Fruit fly (Drosophila melanogaster) whole organism, embryonic: ENCODE measurements around the gene kairos.

Source experiments
- CG11093 ChIP-seq: fragments of 200-800 bp; sonication (Bioruptor generic); IDR thresholded peaks from 3 replicates; pipeline ENCODE4 v1.3.6; 2022; ENCODE audit warnings: missing biosample characterization, missing genetic modification characterization
- CG11456 ChIP-seq: fragments of 200-800 bp; sonication (Bioruptor generic); IDR thresholded peaks from 3 replicates; pipeline ENCODE4 v1.3.6; 2022; ENCODE audit warnings: missing biosample characterization, missing genetic modification characterization
- CG12155 ChIP-seq: fragments of 200-800 bp; sonication (Bioruptor generic); optimal IDR thresholded peaks from 3 replicates; lab custom pipeline; 2016; ENCODE audit warnings: missing biosample characterization, missing genetic modification characterization
- CG12391 ChIP-seq: fragments of 200-800 bp; sonication (Bioruptor generic); optimal IDR thresholded peaks from 3 replicates; lab custom pipeline; 2018; ENCODE audit warnings: missing biosample characterization, mild to moderate bottlenecking, missing genetic modification characterization, moderate library complexity
- CG14441 ChIP-seq: fragments of 200-800 bp; sonication (Bioruptor generic); IDR thresholded peaks from 2 replicates; pipeline ENCODE4 v1.3.6; 2022; ENCODE audit warnings: missing biosample characterization, missing genetic modification characterization
- CG14965 ChIP-seq: fragments of 200-800 bp; sonication (Bioruptor generic); optimal IDR thresholded peaks from 2 replicates; lab custom pipeline; 2016; ENCODE audit warnings: missing biosample characterization, missing genetic modification characterization, borderline replicate concordance
- CG16779 ChIP-seq: fragments of 200-800 bp; sonication (Bioruptor generic); IDR thresholded peaks from 2 replicates; pipeline ENCODE4 v1.3.6; 2022; ENCODE audit warnings: missing biosample characterization, missing genetic modification characterization
- CG18011 ChIP-seq: fragments of 200-800 bp; sonication (Bioruptor generic); optimal IDR thresholded peaks from 2 replicates; lab custom pipeline; 2017; ENCODE audit warnings: missing biosample characterization, missing genetic modification characterization, mild to moderate bottlenecking, moderate library complexity, missing genotype
- CG30431 ChIP-seq: fragments of 200-800 bp; sonication (Bioruptor generic); optimal IDR thresholded peaks from 2 replicates; lab custom pipeline; 2017; ENCODE audit warnings: missing biosample characterization, missing genetic modification characterization
- CG32532 ChIP-seq: fragments of 200-800 bp; sonication (Bioruptor generic); IDR thresholded peaks from 2 replicates; pipeline ENCODE4 v1.3.6; 2022; ENCODE audit warnings: missing biosample characterization, missing genetic modification characterization
- CG4424 ChIP-seq: fragments of 200-800 bp; sonication (Bioruptor generic); optimal IDR thresholded peaks from 3 replicates; lab custom pipeline; 2016; ENCODE audit warnings: missing biosample characterization, missing genetic modification characterization
- CG4617 ChIP-seq: fragments of 200-800 bp; sonication (Bioruptor generic); optimal IDR thresholded peaks from 3 replicates; lab custom pipeline; 2016; ENCODE audit warnings: missing biosample characterization, missing genetic modification characterization, borderline replicate concordance
- CG6854 ChIP-seq: fragments of 200-800 bp; sonication (Bioruptor generic); optimal IDR thresholded peaks from 3 replicates; lab custom pipeline; 2017; ENCODE audit warnings: missing biosample characterization, mild to moderate bottlenecking, missing genetic modification characterization
- CG7928 ChIP-seq: fragments of 200-800 bp; sonication (Bioruptor generic); optimal IDR thresholded peaks from 2 replicates; lab custom pipeline; 2017; ENCODE audit warnings: missing biosample characterization, mild to moderate bottlenecking, missing genetic modification characterization
- CG9797 ChIP-seq: fragments of 200-800 bp; sonication (Bioruptor generic); optimal IDR thresholded peaks from 3 replicates; lab custom pipeline; 2018; ENCODE audit warnings: missing biosample characterization, mild to moderate bottlenecking, missing genetic modification characterization
- D19A ChIP-seq: fragments of 200-800 bp; optimal IDR thresholded peaks from 3 replicates; lab custom pipeline; 2019; ENCODE audit warnings: missing biosample characterization, mild to moderate bottlenecking, missing genetic modification characterization, moderate library complexity
- Deaf1 ChIP-seq: fragments of 200-800 bp; optimal IDR thresholded peaks from 3 replicates; lab custom pipeline; 2019; ENCODE audit warnings: missing biosample characterization, mild to moderate bottlenecking, missing genetic modification characterization, moderate library complexity
- Hand ChIP-seq: fragments of 200-800 bp; sonication (Bioruptor generic); optimal IDR thresholded peaks from 2 replicates; lab custom pipeline; 2017; ENCODE audit warnings: mild to moderate bottlenecking, missing biosample characterization, missing genetic modification reagents, missing genetic modification characterization
- HmgD ChIP-seq: fragments of 200-800 bp; sonication (Bioruptor generic); optimal IDR thresholded peaks from 3 replicates; lab custom pipeline; 2016; ENCODE audit warnings: missing biosample characterization, missing genetic modification characterization
- Jarid2 ChIP-seq: fragments of 200-800 bp; sonication (Bioruptor generic); optimal IDR thresholded peaks from 3 replicates; lab custom pipeline; 2017; ENCODE audit warnings: mild to moderate bottlenecking, missing biosample characterization, missing genetic modification reagents, missing genetic modification characterization
- Meics ChIP-seq: fragments of 200-800 bp; sonication (Bioruptor generic); optimal IDR thresholded peaks from 2 replicates; lab custom pipeline; 2017; ENCODE audit warnings: missing biosample characterization, mild to moderate bottlenecking, missing genetic modification characterization
- Oaz ChIP-seq: fragments of 200-800 bp; sonication (Bioruptor generic); IDR thresholded peaks from 2 replicates; pipeline ENCODE4 v1.3.6; 2022; ENCODE audit warnings: missing biosample characterization, missing genetic modification characterization
- Pdp1 ChIP-seq, 2 experiments: fragments of 200-800 bp; sonication (Bioruptor generic); optimal IDR thresholded peaks; 3 replicates each; lab custom pipeline; 2016; ENCODE audit warnings: missing biosample characterization in 2 of 2, missing genetic modification characterization in 2 of 2, mild to moderate bottlenecking in 1 of 2, moderate library complexity in 1 of 2
- Poxn ChIP-seq: fragments of 200-800 bp; sonication (Bioruptor generic); IDR thresholded peaks from 2 replicates; pipeline ENCODE4 v1.3.6; 2022; ENCODE audit warnings: missing biosample characterization, missing genetic modification characterization
- Ptx1 ChIP-seq: fragments of 200-800 bp; sonication (Bioruptor generic); IDR thresholded peaks from 2 replicates; pipeline ENCODE4 v1.3.6; 2022; ENCODE audit warnings: missing biosample characterization, missing genetic modification characterization
- ara ChIP-seq: fragments of 200-800 bp; sonication (Bioruptor generic); IDR thresholded peaks from 2 replicates; pipeline ENCODE4 v1.3.6; 2022; ENCODE audit warnings: missing biosample characterization, missing genetic modification characterization
- bsh ChIP-seq, 2 experiments: fragments of 200-800 bp; sonication (Bioruptor generic); optimal IDR thresholded peaks; 2 replicates each; lab custom pipeline; 2017 to 2018; ENCODE audit warnings: mild to moderate bottlenecking in 2 of 2, missing biosample characterization in 2 of 2, missing genetic modification characterization in 2 of 2, moderate library complexity in 1 of 2
- ci ChIP-seq: fragments of 200-800 bp; sonication (Bioruptor generic); IDR thresholded peaks from 3 replicates; pipeline ENCODE4 v1.3.6; 2022; ENCODE audit warnings: missing biosample characterization, missing genetic modification characterization
- croc ChIP-seq: fragments of 200-800 bp; sonication (Bioruptor generic); conservative IDR thresholded peaks from 3 replicates; pipeline ENCODE4 v1.3.6; 2022; ENCODE audit warnings: missing biosample characterization, missing genetic modification characterization
- danr ChIP-seq: fragments of 200-800 bp; sonication (Bioruptor generic); IDR thresholded peaks from 2 replicates; pipeline ENCODE4 v1.3.6; 2022; ENCODE audit warnings: missing biosample characterization, missing genetic modification characterization
- jumu ChIP-seq: fragments of 200-800 bp; sonication (Bioruptor generic); optimal IDR thresholded peaks from 3 replicates; lab custom pipeline; 2016; ENCODE audit warnings: missing biosample characterization, missing genetic modification characterization
- lilli ChIP-seq: fragments of 200-800 bp; sonication (Bioruptor generic); optimal IDR thresholded peaks from 3 replicates; lab custom pipeline; 2016; ENCODE audit warnings: missing biosample characterization, missing genetic modification characterization
- nom ChIP-seq: fragments of 200-800 bp; sonication (Bioruptor generic); optimal IDR thresholded peaks from 2 replicates; lab custom pipeline; 2017; ENCODE audit warnings: missing biosample characterization, missing genetic modification characterization, mild to moderate bottlenecking, moderate library complexity, missing genetic modification reagents
- odd ChIP-seq: fragments of 200-800 bp; sonication (Bioruptor generic); optimal IDR thresholded peaks from 2 replicates; lab custom pipeline; 2017; ENCODE audit warnings: missing biosample characterization, mild to moderate bottlenecking, missing genetic modification characterization
- org-1 ChIP-seq: fragments of 200-800 bp; sonication (Bioruptor generic); optimal IDR thresholded peaks from 2 replicates; lab custom pipeline; 2017; ENCODE audit warnings: missing biosample characterization, missing genetic modification characterization
- peb ChIP-seq: fragments of 200-800 bp; sonication (Bioruptor generic); IDR thresholded peaks from 2 replicates; pipeline ENCODE4 v1.3.6; 2022; ENCODE audit warnings: missing biosample characterization, missing genetic modification characterization
- pfk ChIP-seq: fragments of 200-800 bp; sonication (Bioruptor generic); optimal IDR thresholded peaks from 2 replicates; lab custom pipeline; 2018; ENCODE audit warnings: missing biosample characterization, mild to moderate bottlenecking, missing genetic modification characterization, moderate library complexity
- pnt ChIP-seq: fragments of 200-800 bp; sonication (Bioruptor generic); optimal IDR thresholded peaks from 3 replicates; lab custom pipeline; 2016; ENCODE audit warnings: missing biosample characterization, missing genetic modification characterization
- psq ChIP-seq: fragments of 200-800 bp; sonication (Bioruptor generic); optimal IDR thresholded peaks from 2 replicates; lab custom pipeline; 2017; ENCODE audit warnings: missing biosample characterization, missing genetic modification characterization
- sd ChIP-seq: fragments of 200-800 bp; sonication (Bioruptor generic); optimal IDR thresholded peaks from 3 replicates; lab custom pipeline; 2018; ENCODE audit warnings: missing biosample characterization, mild to moderate bottlenecking, missing genetic modification characterization, moderate library complexity
- sqz ChIP-seq: fragments of 200-800 bp; sonication (Bioruptor generic); optimal IDR thresholded peaks from 3 replicates; lab custom pipeline; 2018; ENCODE audit warnings: missing biosample characterization, mild to moderate bottlenecking, missing genetic modification characterization
- tgo ChIP-seq: fragments of 200-800 bp; sonication (Bioruptor generic); IDR thresholded peaks from 3 replicates; pipeline ENCODE4 v1.3.6; 2022; ENCODE audit warnings: missing biosample characterization, missing genetic modification characterization
- tna ChIP-seq: fragments of 200-800 bp; sonication (Bioruptor generic); IDR thresholded peaks from 2 replicates; pipeline ENCODE4 v1.3.6; 2022; ENCODE audit warnings: missing biosample characterization, missing genetic modification characterization; ENCODE audit not compliant: partially characterized antibody
- trh ChIP-seq: fragments of 200-800 bp; sonication (Bioruptor generic); optimal IDR thresholded peaks from 2 replicates; lab custom pipeline; 2016; ENCODE audit warnings: missing biosample characterization, missing genetic modification characterization
- usp ChIP-seq: fragments of >200 bp; optimal IDR thresholded peaks from 2 replicates; lab custom pipeline; 2017; ENCODE audit warnings: missing biosample characterization, missing genetic modification characterization
- vnd ChIP-seq: fragments of 200-800 bp; sonication (Bioruptor generic); IDR thresholded peaks from 3 replicates; pipeline ENCODE4 v1.3.6; 2022; ENCODE audit warnings: missing biosample characterization, missing genetic modification characterization; ENCODE audit not compliant: partially characterized antibody
- vvl ChIP-seq: fragments of 200-800 bp; sonication (Bioruptor generic); IDR thresholded peaks from 2 replicates; pipeline ENCODE4 v1.3.6; 2022; ENCODE audit warnings: missing biosample characterization, missing genetic modification characterization
- wor ChIP-seq: fragments of 200-800 bp; sonication (Bioruptor generic); IDR thresholded peaks from 2 replicates; pipeline ENCODE4 v1.3.6; 2022; ENCODE audit warnings: missing biosample characterization, missing genetic modification characterization
- zen ChIP-seq: fragments of 200-800 bp; sonication (Bioruptor generic); optimal IDR thresholded peaks from 3 replicates; lab custom pipeline; 2018; ENCODE audit warnings: missing biosample characterization, mild to moderate bottlenecking, missing genetic modification characterization, moderate library complexity

The kairos gene

dm6 chrX:18366851-18367649 lies 11.1 kb upstream of the kairos start (continued):
- TF ChIP-seq Jarid2 = no peak
- peak; percentile 39; the same call in 1 of the 3 replicates for TF ChIP-seq croc (GFP tag; lab: Robert Waterston, UW)
- TF ChIP-seq CG32532 (GFP tag; lab: Robert Waterston, UW) = peak; percentile 85
- peak; percentile 68 for TF ChIP-seq Meics
- TF ChIP-seq usp (GFP tag; lab: Kevin White, UChicago) = no peak
- TF ChIP-seq CG12155 (GFP tag; lab: Kevin White, UChicago) = no peak
- peak; percentile 60; the same call in 2 of the 3 replicates for TF ChIP-seq ci (GFP tag; lab: Robert Waterston, UW)
- no peak for TF ChIP-seq vnd
- no peak for TF ChIP-seq tna (GFP tag; lab: Robert Waterston, UW)
- TF ChIP-seq CG16779 (GFP tag; lab: Robert Waterston, UW) = no peak
- TF ChIP-seq CG11093 (GFP tag; lab: Robert Waterston, UW) = peak; percentile 75; the same call in 2 of the 3 replicates
- TF ChIP-seq Pdp1 (GFP tag; optimal IDR thresholded peaks at IDR 0.05; lab: Kevin White, UChicago) = peak; percentile 59 to 96
- peak; percentile 22 for TF ChIP-seq CG7928
- TF ChIP-seq HmgD (GFP tag; lab: Kevin White, UChicago) = no peak
- TF ChIP-seq Poxn (GFP tag; lab: Robert Waterston, UW) = peak; percentile 69
- TF ChIP-seq CG11456 = peak; percentile 61; the same call in 2 of the 3 replicates
- peak; percentile 30 for TF ChIP-seq CG30431 (GFP tag; lab: Kevin White, UChicago)
- TF ChIP-seq tgo (GFP tag; lab: Robert Waterston, UW) = peak; percentile 83
- TF ChIP-seq CG18011 (GFP tag; lab: Kevin White, UChicago) = peak; percentile 15
- peak in 1 of 2 experiments; percentile 57 for TF ChIP-seq bsh (GFP tag; optimal IDR thresholded peaks at IDR 0.05; lab: Kevin White, UChicago)
- TF ChIP-seq D19A (tag; lab: Kevin White, UChicago) = peak; percentile 62
- TF ChIP-seq CG12391 = peak; percentile 55
- TF ChIP-seq vvl (GFP tag; lab: Robert Waterston, UW) = peak; percentile 79
- TF ChIP-seq CG9797 (GFP tag; lab: Kevin White, UChicago) = no peak
- peak; percentile 72 for TF ChIP-seq odd (GFP tag; lab: Kevin White, UChicago)
- TF ChIP-seq ara = no peak
- TF ChIP-seq CG14965 (GFP tag; lab: Kevin White, UChicago) = no peak
- TF ChIP-seq Deaf1 (tag; lab: Kevin White, UChicago) = peak; percentile 58
- TF ChIP-seq jumu (GFP tag; lab: Kevin White, UChicago) = peak; percentile 70
- peak; percentile 63; the same call in 1 of the 2 replicates for TF ChIP-seq wor (GFP tag; lab: Robert Waterston, UW)
- no peak for TF ChIP-seq psq (GFP tag; lab: Kevin White, UChicago)
- no peak for TF ChIP-seq pnt (GFP tag; lab: Kevin White, UChicago)
- peak; percentile 85 for TF ChIP-seq sd (tag; lab: Kevin White, UChicago)
- peak; percentile 77 for TF ChIP-seq Hand (GFP tag; lab: Kevin White, UChicago)
- TF ChIP-seq zen (tag; lab: Kevin White, UChicago) = peak; percentile 30
- no peak for TF ChIP-seq CG4424 (GFP tag; lab: Kevin White, UChicago)
- TF ChIP-seq Ptx1 (GFP tag; lab: Robert Waterston, UW) = peak; percentile 75
- TF ChIP-seq Oaz = peak; percentile 43; the same call in 1 of the 2 replicates
- TF ChIP-seq sqz = no peak
- TF ChIP-seq lilli = peak; percentile 68
- TF ChIP-seq nom = peak; percentile 45
- TF ChIP-seq trh (GFP tag; lab: Kevin White, UChicago) = no peak
- TF ChIP-seq CG6854 (GFP tag; lab: Kevin White, UChicago) = peak; percentile 67
- no peak for TF ChIP-seq pfk (GFP tag; lab: Kevin White, UChicago)
- peak; percentile 72 for TF ChIP-seq danr (GFP tag; lab: Robert Waterston, UW)
- TF ChIP-seq org-1 = peak; percentile 48
- no peak for TF ChIP-seq CG4617 (GFP tag; lab: Kevin White, UChicago)
- peak; percentile 72 for TF ChIP-seq peb (GFP tag; lab: Robert Waterston, UW)
- peak; percentile 71 for TF ChIP-seq CG14441 (GFP tag; lab: Robert Waterston, UW)
